Fruit fly (Drosophila melanogaster) Kc167 (cell line): ENCODE measurements around the gene vls.

Source experiments
- Sin3A ChIP-seq: fragments of >200 bp; optimal IDR thresholded peaks from 2 replicates; lab custom pipeline; 2018; ENCODE audit warnings: missing external identifiers
- insv ChIP-seq: fragments of >200 bp; optimal IDR thresholded peaks from 3 replicates; lab custom pipeline; 2018; ENCODE audit warnings: missing external identifiers

DNA sequence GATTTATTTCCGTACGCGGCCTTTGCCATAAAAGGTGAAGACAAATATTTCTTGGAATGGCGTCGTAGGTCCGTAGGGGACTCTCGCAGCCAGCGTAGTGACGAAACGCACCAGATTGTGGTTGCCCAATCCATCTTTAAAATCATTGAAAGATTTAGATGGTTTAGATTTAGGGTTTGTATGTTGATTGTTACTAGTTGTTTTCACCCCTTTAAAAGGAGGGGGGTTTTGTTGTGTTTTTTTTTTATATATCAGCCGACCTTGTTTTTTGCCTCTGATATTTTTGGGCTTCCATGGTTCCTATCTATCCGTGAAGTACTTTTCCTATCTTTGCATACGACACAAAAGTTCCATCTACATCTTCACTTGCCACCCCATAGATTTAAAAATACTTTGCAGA, 13.4 kb upstream of the vls start:
- TF ChIP-seq insv (lab: Kevin White, UChicago) (no peak), Sin3A (lab: Kevin White, UChicago) (no peak)
